Worm (Caenorhabditis elegans): ENCODE measurements around the gene Y73C8C.4.
"Not testable (repeated sequence)": the region's sequence is repeated elsewhere in the genome, so short reads cannot be mapped to it uniquely, and the experiment has no call there.

DNA sequence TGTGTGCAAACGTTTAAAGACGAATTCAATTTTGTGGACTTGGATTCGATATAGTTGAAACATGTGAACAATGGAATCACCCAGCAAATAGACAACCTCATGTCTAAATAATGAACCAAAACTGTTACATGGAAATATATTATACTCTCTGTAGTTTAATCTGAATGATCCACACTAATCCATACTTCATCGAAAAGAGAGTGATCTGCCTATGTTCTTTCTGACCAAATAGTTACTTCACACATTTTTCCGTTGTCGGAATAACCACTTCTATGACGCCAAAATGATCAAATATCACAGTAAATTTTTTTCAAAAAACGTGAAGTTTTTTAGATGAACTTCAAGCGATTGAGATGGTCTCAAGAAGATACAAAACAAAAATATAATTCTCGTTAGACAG, at the start of gene Y73C8C.4:
- TF ChIP-seq dao-5, W03F9.2 (tag; optimal IDR thresholded peaks at IDR 0.05): not testable (repeated sequence)

All from whole organism, L4/young adult.